Fruit fly (Drosophila melanogaster): ENCODE data around the gene v.

dm6 chrX:10887643-10888042 lies 36.1 kb upstream of the v start:
- TF ChIP-seq Sox15 (GFP tag; optimal IDR thresholded peaks at IDR 0.05) (no peak), Eip93F (GFP tag; optimal IDR thresholded peaks at IDR 0.05) (no peak), Hr4 (GFP tag; optimal IDR thresholded peaks at IDR 0.05) (no peak), CG10669 (GFP tag; optimal IDR thresholded peaks at IDR 0.05) (no peak), CG6792 (GFP tag; optimal IDR thresholded peaks at IDR 0.05) (no peak), spab (GFP tag; optimal IDR thresholded peaks at IDR 0.05) (no peak), CG32006 (GFP tag; optimal IDR thresholded peaks at IDR 0.05) (no peak), CG6163 (GFP tag; IDR thresholded peaks at IDR 0.05) (no peak), dsx (GFP tag; optimal IDR thresholded peaks at IDR 0.05; ENCODE audit: poor library complexity, severe bottlenecking) (no peak), CG16779 (tag; optimal IDR thresholded peaks at IDR 0.05) (no peak), CG6276 (GFP tag; optimal IDR thresholded peaks at IDR 0.05) (no peak)
